Worm (Caenorhabditis elegans) whole organism, L1 larva: Measurements from ENCODE around the gene spe-45.
A peak's percentile ranks its signal among the peaks of the same experiment; 100 is the strongest.

ENCODE experiments used
- blmp-1 ChIP-seq: fragments of 150-350 bp; optimal IDR thresholded peaks from 2 replicates; lab custom pipeline; 2014; ENCODE audit warnings: missing biosample characterization, missing genetic modification characterization
- ceh-63 ChIP-seq: fragments of 200-800 bp; sonication (Bioruptor generic); optimal IDR thresholded peaks from 2 replicates; lab custom pipeline; 2018; ENCODE audit warnings: mild to moderate bottlenecking, missing genetic modification characterization, missing compliant biosample characterization
- dpl-1 ChIP-seq, 3 experiments: fragments of 150-350 bp in 2 of 3; sonication (generic microtip) in 1 of 3; optimal IDR thresholded peaks; 2 replicates each; lab custom pipeline; 2014 to 2017; ENCODE audit warnings: missing biosample characterization in 3 of 3, missing genetic modification characterization in 3 of 3, missing genetic modification reagents in 3 of 3
- efl-1 ChIP-seq, 4 experiments: fragments of 150-350 bp; optimal IDR thresholded peaks in 3 of 4; peaks in 1 of 4; 1 replicate in 1 of 4; 2 replicates in 3 of 4; lab custom pipeline; 2014; ENCODE audit warnings: missing biosample characterization in 2 of 4, missing genetic modification characterization in 2 of 4, missing genetic modification reagents in 2 of 4
- efl-3 ChIP-seq: fragments of 200-800 bp; sonication (Bioruptor generic); optimal IDR thresholded peaks from 2 replicates; lab custom pipeline; 2018; ENCODE audit warnings: mild to moderate bottlenecking, missing genetic modification characterization, missing compliant biosample characterization
- elt-2 ChIP-seq: sonication (generic microtip); optimal IDR thresholded peaks from 2 replicates; lab custom pipeline; 2016; ENCODE audit warnings: missing genetic modification characterization, mild to moderate bottlenecking, inconsistent platforms, missing compliant biosample characterization, missing genetic modification reagents
- fkh-10 ChIP-seq: sonication (generic microtip); optimal IDR thresholded peaks from 2 replicates; lab custom pipeline; 2017; ENCODE audit warnings: missing biosample characterization, missing genetic modification reagents, missing genetic modification characterization
- fkh-4 ChIP-seq: sonication (generic microtip); optimal IDR thresholded peaks from 2 replicates; lab custom pipeline; 2016; ENCODE audit warnings: missing compliant biosample characterization, missing genetic modification characterization, borderline replicate concordance
- grh-1 ChIP-seq: fragments of 200-800 bp; sonication (Bioruptor generic); IDR thresholded peaks from 2 replicates; pipeline ENCODE4 v1.3.6; 2022; ENCODE audit warnings: missing genetic modification reagents, missing genetic modification characterization, missing compliant biosample characterization
- irx-1 ChIP-seq: sonication (generic microtip); optimal IDR thresholded peaks from 2 replicates; lab custom pipeline; 2016; ENCODE audit warnings: missing genetic modification characterization, missing compliant biosample characterization
- jun-1 ChIP-seq: fragments of 150-350 bp; optimal IDR thresholded peaks from 2 replicates; lab custom pipeline; 2014; ENCODE audit warnings: missing biosample characterization, missing genetic modification reagents, missing genetic modification characterization
- lin-13 ChIP-seq: fragments of 150-350 bp; optimal IDR thresholded peaks from 2 replicates; lab custom pipeline; 2014; ENCODE audit warnings: missing biosample characterization, missing genetic modification reagents, missing genetic modification characterization
- lsy-2 ChIP-seq, 2 experiments: fragments of 150-350 bp; optimal IDR thresholded peaks; 2 replicates each; lab custom pipeline; 2014; ENCODE audit warnings: missing biosample characterization in 2 of 2, missing genetic modification characterization in 2 of 2
- mab-9 ChIP-seq: fragments of 200-800 bp; sonication (Bioruptor generic); IDR thresholded peaks from 2 replicates; pipeline ENCODE4 v1.3.6; 2022; ENCODE audit warnings: missing genetic modification reagents, missing genetic modification characterization, missing compliant biosample characterization
- mdl-1 ChIP-seq, 2 experiments: fragments of 150-350 bp; optimal IDR thresholded peaks; 2 replicates each; lab custom pipeline; 2014 to 2017; ENCODE audit warnings: missing biosample characterization in 2 of 2, missing genetic modification characterization in 2 of 2, inconsistent platforms in 1 of 2
- nhr-19 ChIP-seq: fragments of 200-800 bp; sonication (Bioruptor generic); conservative IDR thresholded peaks from 2 replicates; pipeline ENCODE4 v1.3.6; 2022; ENCODE audit warnings: missing genetic modification characterization, missing compliant biosample characterization
- nhr-20 ChIP-seq: sonication (generic microtip); optimal IDR thresholded peaks from 2 replicates; lab custom pipeline; 2016; ENCODE audit warnings: mild to moderate bottlenecking, missing genetic modification characterization, missing compliant biosample characterization
- nhr-77 ChIP-seq: fragments of 150-350 bp; optimal IDR thresholded peaks from 2 replicates; lab custom pipeline; 2014; ENCODE audit warnings: missing biosample characterization, missing genetic modification characterization
- nhr-84 ChIP-seq: sonication (generic microtip); optimal IDR thresholded peaks from 2 replicates; lab custom pipeline; 2017; ENCODE audit warnings: missing biosample characterization, missing genetic modification characterization
- pag-3 ChIP-seq: sonication (generic microtip); optimal IDR thresholded peaks from 2 replicates; lab custom pipeline; 2017; ENCODE audit warnings: missing genetic modification characterization, mild to moderate bottlenecking, missing compliant biosample characterization, antibody characterized with exemption, borderline replicate concordance; ENCODE audit not compliant: insufficient read depth
- rnt-1 ChIP-seq: sonication (generic microtip); optimal IDR thresholded peaks from 2 replicates; lab custom pipeline; 2016; ENCODE audit warnings: mild to moderate bottlenecking, missing genetic modification characterization, moderate library complexity, missing compliant biosample characterization
- snpc-4 ChIP-seq: fragments of 150-350 bp; optimal IDR thresholded peaks from 2 replicates; lab custom pipeline; 2014; ENCODE audit warnings: missing biosample characterization, missing genetic modification characterization
- snu-23 ChIP-seq: sonication (generic microtip); optimal IDR thresholded peaks from 2 replicates; lab custom pipeline; 2016; ENCODE audit warnings: missing genetic modification characterization, missing compliant biosample characterization
- sox-4 ChIP-seq: sonication (generic microtip); optimal IDR thresholded peaks from 2 replicates; lab custom pipeline; 2016; ENCODE audit warnings: missing genetic modification characterization, missing compliant biosample characterization
- tbx-2 ChIP-seq: sonication (generic microtip); optimal IDR thresholded peaks from 2 replicates; lab custom pipeline; 2016; ENCODE audit warnings: missing genetic modification characterization, missing compliant biosample characterization
- tlp-1 ChIP-seq: fragments of 150-350 bp; optimal IDR thresholded peaks from 2 replicates; lab custom pipeline; 2014; ENCODE audit warnings: missing biosample characterization, missing genetic modification characterization
- unc-62 ChIP-seq: fragments of 150-350 bp; optimal IDR thresholded peaks from 2 replicates; lab custom pipeline; 2014; ENCODE audit warnings: missing biosample characterization, missing genetic modification reagents, missing genetic modification characterization
- unc-98 ChIP-seq: fragments of 200-800 bp; sonication (Bioruptor generic); IDR thresholded peaks from 2 replicates; pipeline ENCODE4 v1.3.6; 2022; ENCODE audit warnings: missing genetic modification characterization, missing compliant biosample characterization
- zag-1 ChIP-seq: fragments of 150-350 bp; optimal IDR thresholded peaks from 2 replicates; lab custom pipeline; 2014; ENCODE audit warnings: missing biosample characterization, missing genetic modification characterization
- ztf-4 ChIP-seq: fragments of 150-350 bp; optimal IDR thresholded peaks from 2 replicates; lab custom pipeline; 2014; ENCODE audit warnings: missing biosample characterization, missing genetic modification characterization

The spe-45 gene

ce11 chrIV:12360742-12361195 lies 29.1 kb downstream of the spe-45 start, which contains the start of gene sec-24.2:
Gene sec-24.2 (minus strand): TSS chrIV:12360792.
- no peak for TF ChIP-seq jun-1
- TF ChIP-seq nhr-77 (tag; lab: Kevin White, UChicago) = no peak
- no peak for TF ChIP-seq pag-3 (tag; lab: Kevin White, UChicago)
- TF ChIP-seq lsy-2 (tag; optimal IDR thresholded peaks at IDR 0.05; lab: Kevin White, UChicago) = no peak

ce11 chrIV:12359979-12360378 lies 29.9 kb downstream of the spe-45 start:
- TF ChIP-seq efl-1 (optimal IDR thresholded peaks at IDR 0.05; lab: Kevin White, UChicago) = no peak
- peak in 1 of 2 experiments; percentile 30 for TF ChIP-seq efl-1 (GFP tag; optimal IDR thresholded peaks at IDR 0.05 in 1 of 2; lab: Kevin White, UChicago)
- no peak for TF ChIP-seq unc-62 (GFP tag; lab: Kevin White, UChicago)
- no peak for TF ChIP-seq dpl-1 (GFP tag; optimal IDR thresholded peaks at IDR 0.05; lab: Kevin White, UChicago)
- TF ChIP-seq snpc-4 = no peak
- no peak for TF ChIP-seq sox-4 (tag; lab: Kevin White, UChicago)
- peak; percentile 24 for TF ChIP-seq ceh-63
- no peak for TF ChIP-seq fkh-4 (tag; lab: Kevin White, UChicago)

ce11 chrIV:12350235-12350634 lies 39.7 kb downstream of the spe-45 start:
- TF ChIP-seq fkh-10 (GFP tag; lab: Kevin White, UChicago) (peak; percentile 66), efl-3 (GFP tag; lab: Kevin White, UChicago) (no peak), elt-2 (no peak), unc-98 (GFP tag; lab: Robert Waterston, UW) (no peak), blmp-1 (tag; lab: Kevin White, UChicago) (no peak)

ce11 chrIV:12349639-12350038 lies 40.3 kb downstream of the spe-45 start, which contains the start of gene best-22:
Gene best-22 (plus strand): TSS chrIV:12349939.
- TF ChIP-seq grh-1 (GFP tag; lab: Robert Waterston, UW) (peak; percentile 56; the same call in 1 of the 2 replicates), zag-1 (tag; lab: Kevin White, UChicago) (no peak), irx-1 (tag; lab: Kevin White, UChicago) (no peak), blmp-1 (tag; lab: Kevin White, UChicago) (peak; percentile 27)

ce11 chrIV:12340885-12341284 lies 49.0 kb downstream of the spe-45 start:
- TF ChIP-seq ztf-4 (no peak), nhr-20 (tag; lab: Kevin White, UChicago) (no peak), dpl-1 (GFP tag; optimal IDR thresholded peaks at IDR 0.05; lab: Kevin White, UChicago) (no peak), nhr-84 (no peak), jun-1 (no peak), tbx-2 (no peak), snu-23 (no peak), grh-1 (GFP tag; lab: Robert Waterston, UW) (no peak), mdl-1 (tag; optimal IDR thresholded peaks at IDR 0.05; lab: Kevin White, UChicago) (no peak), nhr-19 (no peak), lin-13 (GFP tag; lab: Kevin White, UChicago) (no peak), tlp-1 (tag; lab: Kevin White, UChicago) (no peak), rnt-1 (tag; lab: Kevin White, UChicago) (no peak), mab-9 (GFP tag; lab: Robert Waterston, UW) (no peak)
- TF ChIP-seq, all 84 proteins: peak for 0
